Fruit fly (Drosophila melanogaster) whole organism, pupa: ENCODE measurements around the gene CG14100.

ENCODE experiments used
- CG10348 ChIP-seq: fragments of 200-800 bp; sonication (Bioruptor generic); IDR thresholded peaks from 2 replicates; pipeline ENCODE4 v1.3.6; 2022; ENCODE audit warnings: missing biosample characterization, missing genetic modification characterization
- CG12605 ChIP-seq: fragments of 200-800 bp; sonication (Bioruptor generic); IDR thresholded peaks from 2 replicates; pipeline ENCODE4 v1.3.6; 2022; ENCODE audit warnings: missing biosample characterization, missing genetic modification characterization
- CG13204 ChIP-seq: fragments of 200-800 bp; sonication (Bioruptor generic); optimal IDR thresholded peaks from 2 replicates; lab custom pipeline; 2018; ENCODE audit warnings: missing biosample characterization, mild to moderate bottlenecking, missing genetic modification characterization, moderate library complexity
- CG14655 ChIP-seq: fragments of 200-800 bp; sonication (Bioruptor generic); optimal IDR thresholded peaks from 3 replicates; lab custom pipeline; 2017; ENCODE audit warnings: mild to moderate bottlenecking, missing biosample characterization, missing genetic modification reagents, missing genetic modification characterization
- CG15710 ChIP-seq: fragments of 200-800 bp; sonication (Bioruptor generic); optimal IDR thresholded peaks from 2 replicates; lab custom pipeline; 2018; ENCODE audit warnings: missing biosample characterization, mild to moderate bottlenecking, missing genetic modification characterization, moderate library complexity
- CG17806 ChIP-seq: fragments of 200-800 bp; sonication (Bioruptor generic); optimal IDR thresholded peaks from 2 replicates; lab custom pipeline; 2018; ENCODE audit warnings: missing biosample characterization, mild to moderate bottlenecking, missing genetic modification characterization, moderate library complexity
- CG32121 ChIP-seq: fragments of 200-800 bp; sonication (Bioruptor generic); IDR thresholded peaks from 2 replicates; pipeline ENCODE4 v1.3.6; 2022; ENCODE audit warnings: missing biosample characterization, missing genetic modification characterization
- CG34367 ChIP-seq: fragments of 200-800 bp; sonication (Bioruptor generic); optimal IDR thresholded peaks from 2 replicates; lab custom pipeline; 2018; ENCODE audit warnings: missing biosample characterization, mild to moderate bottlenecking, missing genetic modification characterization
- CG4496 ChIP-seq: fragments of 200-800 bp; sonication (Bioruptor generic); IDR thresholded peaks from 3 replicates; pipeline ENCODE4 v1.3.6; 2022; ENCODE audit warnings: missing biosample characterization, missing genetic modification characterization
- CG8159 ChIP-seq: fragments of 200-800 bp; sonication (Bioruptor generic); optimal IDR thresholded peaks from 3 replicates; lab custom pipeline; 2018; ENCODE audit warnings: missing biosample characterization, mild to moderate bottlenecking, missing genetic modification characterization, moderate library complexity
- CG8301 ChIP-seq: fragments of 200-800 bp; sonication (Bioruptor generic); optimal IDR thresholded peaks from 2 replicates; lab custom pipeline; 2018; ENCODE audit warnings: missing biosample characterization, mild to moderate bottlenecking, missing genetic modification characterization
- CG9948 ChIP-seq: fragments of 200-800 bp; sonication (Bioruptor generic); optimal IDR thresholded peaks from 2 replicates; lab custom pipeline; 2018; ENCODE audit warnings: missing biosample characterization, mild to moderate bottlenecking, missing genetic modification characterization, moderate library complexity
- D1 ChIP-seq: fragments of 200-800 bp; sonication (Bioruptor generic); optimal IDR thresholded peaks from 2 replicates; lab custom pipeline; 2018; ENCODE audit warnings: missing biosample characterization, mild to moderate bottlenecking, missing genetic modification characterization, moderate library complexity
- EcR ChIP-seq: fragments of 200-800 bp; sonication (Bioruptor generic); optimal IDR thresholded peaks from 3 replicates; lab custom pipeline; 2019; ENCODE audit warnings: missing biosample characterization, missing genetic modification characterization, mild to moderate bottlenecking, moderate library complexity, missing genetic modification reagents
- Ets98B ChIP-seq: fragments of 200-800 bp; sonication (Bioruptor generic); IDR thresholded peaks from 2 replicates; pipeline ENCODE4 v1.3.6; 2022; ENCODE audit warnings: missing biosample characterization, missing genetic modification characterization
- Pif1A ChIP-seq: fragments of 200-800 bp; sonication (Bioruptor generic); optimal IDR thresholded peaks from 3 replicates; lab custom pipeline; 2016; ENCODE audit warnings: missing biosample characterization, missing genetic modification characterization
- Pif1B ChIP-seq: fragments of 200-800 bp; sonication (Bioruptor generic); optimal IDR thresholded peaks from 3 replicates; lab custom pipeline; 2016; ENCODE audit warnings: missing biosample characterization, missing genetic modification characterization
- Snoo ChIP-seq: fragments of 200-800 bp; sonication (Bioruptor generic); optimal IDR thresholded peaks from 3 replicates; lab custom pipeline; 2017; ENCODE audit warnings: missing biosample characterization, mild to moderate bottlenecking, missing genetic modification characterization, inconsistent platforms
- fd96Ca ChIP-seq: fragments of 200-800 bp; sonication (Bioruptor generic); IDR thresholded peaks from 3 replicates; pipeline ENCODE4 v1.3.6; 2022; ENCODE audit warnings: missing biosample characterization, missing genetic modification characterization
- gl ChIP-seq: fragments of 200-800 bp; sonication (Bioruptor generic); optimal IDR thresholded peaks from 2 replicates; lab custom pipeline; 2018; ENCODE audit warnings: missing biosample characterization, mild to moderate bottlenecking, missing genetic modification characterization
- rn ChIP-seq: fragments of 200-800 bp; sonication (Bioruptor generic); IDR thresholded peaks from 2 replicates; pipeline ENCODE4 v1.3.6; 2022; ENCODE audit warnings: missing biosample characterization, missing genetic modification characterization

Gene CG14100

dm6 chr3L:19566127-19566526 lies 24.2 kb downstream of the CG14100 start:
- TF ChIP-seq CG32121 (no peak), CG34367 (tag; lab: Kevin White, UChicago) (no peak), Pif1A (GFP tag; lab: Kevin White, UChicago) (no peak), CG15710 (tag; lab: Kevin White, UChicago) (no peak), Snoo (tag; lab: Kevin White, UChicago) (no peak), CG12605 (GFP tag; lab: Robert Waterston, UW) (no peak), CG17806 (tag; lab: Kevin White, UChicago) (no peak), CG4496 (no peak), EcR (GFP tag; lab: Kevin White, UChicago) (no peak)
- TF ChIP-seq, all 21 proteins: peak for 0

DNA sequence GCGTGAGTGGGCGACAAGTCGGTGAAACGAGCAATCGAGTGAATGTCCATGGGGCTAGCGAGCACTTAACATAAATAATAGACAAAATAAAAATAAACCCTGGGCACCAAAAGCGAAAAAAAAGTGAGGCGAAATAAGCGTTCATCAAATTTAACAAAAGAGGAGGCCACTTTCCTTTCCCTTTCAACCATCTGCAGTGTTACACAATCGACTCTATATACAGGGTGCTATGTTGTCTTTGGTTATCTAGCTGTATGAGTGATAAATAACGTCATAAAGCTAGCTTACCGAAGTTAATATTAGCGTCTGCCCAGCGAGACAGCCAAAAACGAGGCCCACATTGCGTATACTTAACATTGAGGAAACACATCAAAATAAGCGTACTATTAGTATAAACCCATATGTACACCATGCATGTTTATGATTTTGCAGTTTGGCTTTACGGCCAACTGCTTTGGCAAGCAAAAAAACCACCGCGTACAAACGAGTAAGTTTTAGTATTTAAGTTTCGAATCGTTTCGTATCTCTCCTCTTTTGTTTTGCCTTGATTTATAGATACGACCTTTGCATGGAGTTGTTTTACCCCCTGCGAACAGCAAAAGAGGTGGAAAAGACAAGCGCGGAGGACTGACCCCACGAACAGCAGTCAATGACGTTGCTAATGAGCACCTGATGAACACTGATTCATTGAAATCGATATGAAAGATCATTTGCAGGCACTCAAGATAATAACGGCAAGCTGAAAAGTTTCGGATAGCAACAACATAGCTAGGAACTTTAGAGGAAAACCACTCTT lies 25.2 kb downstream of the CG14100 start:
- peak; percentile 14 for TF ChIP-seq EcR (GFP tag; lab: Kevin White, UChicago)
- TF ChIP-seq CG17806 (tag; lab: Kevin White, UChicago), result no peak
- no peak for TF ChIP-seq CG8159 (tag; lab: Kevin White, UChicago)

DNA sequence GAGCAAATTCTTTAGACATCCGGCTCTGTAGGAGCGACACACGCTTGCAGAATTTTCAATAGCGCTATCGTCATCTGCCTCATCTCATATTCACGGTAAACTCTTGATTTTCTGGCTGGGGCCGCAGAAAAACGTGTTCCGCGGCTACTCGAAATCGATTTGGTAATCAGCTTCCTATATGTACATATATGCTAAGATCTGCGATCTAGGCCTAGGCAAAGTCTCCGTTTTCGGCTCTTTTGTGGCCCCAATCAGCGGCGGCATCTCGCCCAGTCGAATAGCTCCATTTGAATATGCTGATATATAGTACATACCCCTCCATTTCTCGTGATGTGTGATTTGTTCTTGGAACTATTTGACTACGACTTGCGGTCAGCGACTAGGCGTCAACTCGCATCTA lies 27.3 kb downstream of the CG14100 start:
- TF ChIP-seq CG4496 (no peak), fd96Ca (no peak)

dm6 chr3L:19562146-19562700 lies 28.1 kb downstream of the CG14100 start:
- TF ChIP-seq CG8159 (tag; lab: Kevin White, UChicago) (no peak), CG13204 (GFP tag; lab: Kevin White, UChicago) (no peak), CG9948 (tag; lab: Kevin White, UChicago) (no peak), CG4496 (no peak), CG8301 (no peak), rn (GFP tag; lab: Robert Waterston, UW) (no peak), Ets98B (GFP tag; lab: Robert Waterston, UW) (no peak), gl (tag; lab: Kevin White, UChicago) (no peak), CG14655 (GFP tag; lab: Kevin White, UChicago) (no peak), fd96Ca (no peak; the same call in 2 of the 3 replicates), CG34367 (tag; lab: Kevin White, UChicago) (no peak), EcR (GFP tag; lab: Kevin White, UChicago) (peak; percentile 82), CG10348 (no peak), CG17806 (tag; lab: Kevin White, UChicago) (no peak), CG12605 (GFP tag; lab: Robert Waterston, UW) (peak; percentile 30; the same call in 1 of the 2 replicates), CG32121 (no peak)
- TF ChIP-seq, all 21 proteins: peak for 2

- TF ChIP-seq CG4496, result peak; percentile 78; the same call in 2 of the 3 replicates
- peak; percentile 60 for TF ChIP-seq CG34367 (tag; lab: Kevin White, UChicago)
- TF ChIP-seq CG13204 (GFP tag; lab: Kevin White, UChicago), result no peak
- TF ChIP-seq CG17806 (tag; lab: Kevin White, UChicago), result peak; percentile 78
- TF ChIP-seq Ets98B (GFP tag; lab: Robert Waterston, UW), result peak; percentile 73; the same call in 1 of the 2 replicates
- peak; percentile 71 for TF ChIP-seq CG14655 (GFP tag; lab: Kevin White, UChicago)
- TF ChIP-seq CG10348, result peak; percentile 19; the same call in 1 of the 2 replicates
- TF ChIP-seq CG8159 (tag; lab: Kevin White, UChicago), result peak; percentile 74
- TF ChIP-seq CG8301, result peak; percentile 79
- TF ChIP-seq CG32121, result peak; percentile 84
- no peak for TF ChIP-seq EcR (GFP tag; lab: Kevin White, UChicago)
- no peak for TF ChIP-seq fd96Ca
- TF ChIP-seq Snoo (tag; lab: Kevin White, UChicago), result peak; percentile 79
- TF ChIP-seq CG15710 (tag; lab: Kevin White, UChicago), result peak; percentile 66
- no peak for TF ChIP-seq gl (tag; lab: Kevin White, UChicago)
- peak; percentile 68 for TF ChIP-seq CG12605 (GFP tag; lab: Robert Waterston, UW)
- no peak for TF ChIP-seq rn (GFP tag; lab: Robert Waterston, UW)
- TF ChIP-seq D1, result peak; percentile 75
- TF ChIP-seq Pif1A (GFP tag; lab: Kevin White, UChicago), result peak; percentile 67
- peak; percentile 48 for TF ChIP-seq Pif1B (GFP tag; lab: Kevin White, UChicago)
- peak; percentile 83 for TF ChIP-seq CG9948 (tag; lab: Kevin White, UChicago)
Measured at dm6 chr3L:19561745-19562144, 28.6 kb downstream of the CG14100 start.

- TF ChIP-seq CG14655 (GFP tag; lab: Kevin White, UChicago), result peak; percentile 98
- TF ChIP-seq gl (tag; lab: Kevin White, UChicago), result peak; percentile 97
- TF ChIP-seq CG8301, result peak; percentile 98
- TF ChIP-seq CG17806 (tag; lab: Kevin White, UChicago), result peak; percentile 99
- TF ChIP-seq Pif1B (GFP tag; lab: Kevin White, UChicago), result peak; percentile 97
- peak; percentile 93 for TF ChIP-seq CG10348
- peak; percentile 99 for TF ChIP-seq CG8159 (tag; lab: Kevin White, UChicago)
- TF ChIP-seq CG9948 (tag; lab: Kevin White, UChicago), result peak; percentile 99
- peak; percentile 98 for TF ChIP-seq fd96Ca
- TF ChIP-seq CG4496, result peak; percentile 99
- peak; percentile 98 for TF ChIP-seq CG34367 (tag; lab: Kevin White, UChicago)
- TF ChIP-seq Pif1A (GFP tag; lab: Kevin White, UChicago), result peak; percentile 99
- TF ChIP-seq CG15710 (tag; lab: Kevin White, UChicago), result peak; percentile 99
- TF ChIP-seq CG32121, result peak; percentile 99
- TF ChIP-seq EcR (GFP tag; lab: Kevin White, UChicago), result peak; percentile 74
- peak; percentile 99 for TF ChIP-seq Snoo (tag; lab: Kevin White, UChicago)
- TF ChIP-seq rn (GFP tag; lab: Robert Waterston, UW), result peak; percentile 95
- TF ChIP-seq D1, result peak; percentile 96
- TF ChIP-seq CG13204 (GFP tag; lab: Kevin White, UChicago), result peak; percentile 98
- TF ChIP-seq CG12605 (GFP tag; lab: Robert Waterston, UW), result peak; percentile 98
- TF ChIP-seq Ets98B (GFP tag; lab: Robert Waterston, UW), result peak; percentile 99
Measured at dm6 chr3L:19560695-19561246, 29.6 kb downstream of the CG14100 start.
